Worm (Caenorhabditis elegans) whole organism, late embryonic: ENCODE results near the gene acp-7.

Experiments used
- ceh-31 ChIP-seq: sonication (generic microtip); optimal IDR thresholded peaks from 2 replicates; lab custom pipeline; 2016; ENCODE audit warnings: missing genetic modification characterization, missing compliant biosample characterization
- eyg-1 ChIP-seq: sonication (generic microtip); optimal IDR thresholded peaks from 2 replicates; lab custom pipeline; 2016; ENCODE audit warnings: missing genotype, missing genetic modification characterization, missing compliant biosample characterization
- fkh-10 ChIP-seq: fragments of 150-350 bp; optimal IDR thresholded peaks from 2 replicates; lab custom pipeline; 2014; ENCODE audit warnings: missing biosample characterization, missing genetic modification reagents, missing genetic modification characterization
- lin-11 ChIP-seq: fragments of 200-800 bp; sonication (Bioruptor generic); optimal IDR thresholded peaks from 2 replicates; lab custom pipeline; 2018; ENCODE audit warnings: mild to moderate bottlenecking, missing genetic modification characterization, missing compliant biosample characterization
- mec-3 ChIP-seq: sonication (generic microtip); optimal IDR thresholded peaks from 2 replicates; lab custom pipeline; 2016; ENCODE audit warnings: borderline replicate concordance, missing genetic modification characterization, missing compliant biosample characterization
- nfya-1 ChIP-seq: sonication (generic microtip); optimal IDR thresholded peaks from 2 replicates; lab custom pipeline; 2017; ENCODE audit warnings: missing genetic modification characterization, mild to moderate bottlenecking, missing compliant biosample characterization, antibody characterized with exemption, moderate library complexity
- nhr-11 ChIP-seq: fragments of 150-350 bp; optimal IDR thresholded peaks from 2 replicates; lab custom pipeline; 2014; ENCODE audit warnings: missing biosample characterization, missing genetic modification characterization
- nhr-232 ChIP-seq: sonication (generic microtip); optimal IDR thresholded peaks from 2 replicates; lab custom pipeline; 2016; ENCODE audit warnings: missing genetic modification characterization, missing compliant biosample characterization
- odd-2 ChIP-seq: sonication (generic microtip); optimal IDR thresholded peaks from 2 replicates; lab custom pipeline; 2017; ENCODE audit warnings: antibody characterized with exemption, mild to moderate bottlenecking, missing genetic modification characterization, missing compliant biosample characterization
- pqm-1 ChIP-seq: sonication (generic microtip); optimal IDR thresholded peaks from 2 replicates; lab custom pipeline; 2016; ENCODE audit warnings: missing genetic modification characterization, missing compliant biosample characterization
- sox-2 ChIP-seq: fragments of 200-800 bp; sonication (Bioruptor generic); IDR thresholded peaks from 2 replicates; pipeline ENCODE4 v1.3.6; 2022; ENCODE audit warnings: missing genetic modification reagents, missing genetic modification characterization, missing compliant biosample characterization
- unc-86 ChIP-seq: sonication (generic microtip); optimal IDR thresholded peaks from 2 replicates; lab custom pipeline; 2016; ENCODE audit warnings: missing genetic modification characterization, missing compliant biosample characterization

DNA sequence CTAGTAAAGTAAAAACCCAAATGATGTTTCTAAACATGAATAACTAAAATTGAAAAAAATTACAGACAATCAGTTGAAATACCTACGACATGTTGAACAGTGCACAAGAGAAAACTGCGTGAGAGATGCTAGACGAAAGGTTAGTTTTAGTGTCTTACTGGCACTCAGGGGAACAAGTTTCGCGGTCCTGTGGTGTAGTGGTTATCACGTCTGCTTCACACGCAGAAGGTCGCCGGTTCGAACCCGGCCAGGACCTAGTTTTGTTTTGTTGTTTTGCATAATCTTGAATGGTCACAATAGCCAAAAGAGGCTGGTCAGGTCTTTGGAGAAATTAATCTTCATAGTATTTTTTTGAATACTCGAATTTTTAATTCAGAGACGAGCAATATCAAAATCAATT lies 49.5 kb upstream of the acp-7 start:
- TF ChIP-seq sox-2 (GFP tag; lab: Robert Waterston, UW) (no peak), unc-86 (tag; lab: Kevin White, UChicago) (no peak), nfya-1 (no peak), odd-2 (tag; lab: Kevin White, UChicago) (no peak), eyg-1 (tag; lab: Kevin White, UChicago) (no peak), fkh-10 (GFP tag; lab: Kevin White, UChicago) (no peak), lin-11 (tag; lab: Kevin White, UChicago) (no peak), pqm-1 (tag; lab: Kevin White, UChicago) (no peak), mec-3 (tag; lab: Kevin White, UChicago) (no peak), nhr-11 (tag; lab: Kevin White, UChicago) (no peak), ceh-31 (tag; lab: Kevin White, UChicago) (no peak), nhr-232 (tag; lab: Kevin White, UChicago) (no peak)
